Worm (Caenorhabditis elegans): ENCODE results near the gene T28D6.7.

ce11 chrIII:11360156-11360555 is 13.9 kb upstream of the T28D6.7 start, which contains the start of gene T28D6.4:
- no peak for TF ChIP-seq ama-1 (optimal IDR thresholded peaks at IDR 0.05)
- TF ChIP-seq pros-1 (tag; optimal IDR thresholded peaks at IDR 0.05) = no peak
- no peak for TF ChIP-seq dve-1 (tag; optimal IDR thresholded peaks at IDR 0.05)
- TF ChIP-seq rnt-1 (tag; optimal IDR thresholded peaks at IDR 0.05) = no peak
- no peak for TF ChIP-seq ets-4 (tag; optimal IDR thresholded peaks at IDR 0.05)

Data from whole organism, late embryonic.